Fruit fly (Drosophila melanogaster): Measurements from ENCODE around the gene AOX2.

Gene AOX2

dm6 chr3R:15542314-15542713 lies at the start of gene AOX2:
AOX2 (minus strand) TSS chr3R:15542414.
- TF ChIP-seq CG10669 (GFP tag; optimal IDR thresholded peaks at IDR 0.05) (no peak), Eip78C (GFP tag) (peak; percentile 30)

dm6 chr3R:15588567-15589321 lies 46.5 kb upstream of the AOX2 start:
- TF ChIP-seq Gug (GFP tag; IDR thresholded peaks at IDR 0.05), result no peak
- TF ChIP-seq Eip75B (GFP tag; optimal IDR thresholded peaks at IDR 0.05), result peak; percentile 17
- no peak for TF ChIP-seq CG6808 (GFP tag; optimal IDR thresholded peaks at IDR 0.05)
- no peak for TF ChIP-seq dac (GFP tag; optimal IDR thresholded peaks at IDR 0.05)
- TF ChIP-seq CG11294 (GFP tag; IDR thresholded peaks at IDR 0.05), result no peak
- TF ChIP-seq CG34406 (GFP tag; optimal IDR thresholded peaks at IDR 0.05), result peak; percentile 33
- no peak for TF ChIP-seq Hr4 (GFP tag; optimal IDR thresholded peaks at IDR 0.05)
- TF ChIP-seq CG4318 (GFP tag; optimal IDR thresholded peaks at IDR 0.05), result no peak
- peak; percentile 93 for TF ChIP-seq svp (GFP tag)
- no peak for TF ChIP-seq Lpt (GFP tag; optimal IDR thresholded peaks at IDR 0.05)
- TF ChIP-seq CG10631 (GFP tag; optimal IDR thresholded peaks at IDR 0.05), result peak; percentile 37
- TF ChIP-seq acj6 (GFP tag; optimal IDR thresholded peaks at IDR 0.05), result peak; percentile 20
- TF ChIP-seq CG6163 (GFP tag; IDR thresholded peaks at IDR 0.05), result no peak
- TF ChIP-seq fd85E (GFP tag; optimal IDR thresholded peaks at IDR 0.05), result no peak
- peak; percentile 13 for TF ChIP-seq CG3919 (GFP tag; optimal IDR thresholded peaks at IDR 0.05)
- TF ChIP-seq CG15336 (GFP tag; IDR thresholded peaks at IDR 0.05), result no peak
- TF ChIP-seq Ets96B (tag; optimal IDR thresholded peaks at IDR 0.05), result peak; percentile 45
- no peak for TF ChIP-seq eg (GFP tag; IDR thresholded peaks at IDR 0.05)
- TF ChIP-seq CG31627 (GFP tag; optimal IDR thresholded peaks at IDR 0.05), result peak; percentile 26
- TF ChIP-seq net (GFP tag; optimal IDR thresholded peaks at IDR 0.05), result no peak
- TF ChIP-seq salr (GFP tag; optimal IDR thresholded peaks at IDR 0.05), result no peak
- no peak for TF ChIP-seq ss (GFP tag; optimal IDR thresholded peaks at IDR 0.05)
- TF ChIP-seq CG8119 (GFP tag; IDR thresholded peaks at IDR 0.05), result no peak
- peak; percentile 70 for TF ChIP-seq Met (GFP tag; optimal IDR thresholded peaks at IDR 0.05)
- TF ChIP-seq topi (GFP tag; optimal IDR thresholded peaks at IDR 0.05), result peak; percentile 65
- no peak for TF ChIP-seq fd59A (GFP tag; optimal IDR thresholded peaks at IDR 0.05)
- TF ChIP-seq CG6792 (GFP tag; optimal IDR thresholded peaks at IDR 0.05), result peak; percentile 60
- peak; percentile 26 for TF ChIP-seq OdsH (GFP tag; optimal IDR thresholded peaks at IDR 0.05)
- TF ChIP-seq CG8319 (GFP tag; optimal IDR thresholded peaks at IDR 0.05), result no peak
- no peak for TF ChIP-seq CG1621 (tag; optimal IDR thresholded peaks at IDR 0.05)
- no peak for TF ChIP-seq CG6854 (GFP tag; optimal IDR thresholded peaks at IDR 0.05)
- TF ChIP-seq vri (GFP tag; optimal IDR thresholded peaks at IDR 0.05), result peak; percentile 18
- peak; percentile 41 for TF ChIP-seq CG3032 (tag; optimal IDR thresholded peaks at IDR 0.05)
- no peak for TF ChIP-seq CG16779 (tag; optimal IDR thresholded peaks at IDR 0.05)
- peak; percentile 26 for TF ChIP-seq achi (GFP tag; optimal IDR thresholded peaks at IDR 0.05)
- peak; percentile 58 for TF ChIP-seq Blimp-1 (GFP tag; optimal IDR thresholded peaks at IDR 0.05)
- no peak for TF ChIP-seq CG6276 (GFP tag; optimal IDR thresholded peaks at IDR 0.05)
- peak; percentile 67 for TF ChIP-seq Smox (GFP tag; optimal IDR thresholded peaks at IDR 0.05)
- no peak for TF ChIP-seq CG7368 (GFP tag; optimal IDR thresholded peaks at IDR 0.05)
- TF ChIP-seq cyc (GFP tag; optimal IDR thresholded peaks at IDR 0.05), result peak; percentile 34
- TF ChIP-seq fkh (GFP tag; optimal IDR thresholded peaks at IDR 0.05), result no peak
- no peak for TF ChIP-seq CG9139 (GFP tag; optimal IDR thresholded peaks at IDR 0.05)
- TF ChIP-seq Eip93F (GFP tag; optimal IDR thresholded peaks at IDR 0.05), result no peak
- peak; percentile 2 for TF ChIP-seq pdm3 (GFP tag; optimal IDR thresholded peaks at IDR 0.05)
- peak; percentile 14 for TF ChIP-seq Sox14 (GFP tag; optimal IDR thresholded peaks at IDR 0.05)
- TF ChIP-seq Eip78C (GFP tag), result peak; percentile 93
- TF ChIP-seq Sox15 (GFP tag; optimal IDR thresholded peaks at IDR 0.05), result no peak
- TF ChIP-seq lz (GFP tag; optimal IDR thresholded peaks at IDR 0.05), result peak; percentile 55
- peak; percentile 36 for TF ChIP-seq CG8632 (GFP tag; optimal IDR thresholded peaks at IDR 0.05)

Data from whole organism, prepupa.